Worm (Caenorhabditis elegans) whole organism, L3 larva: Measurements from ENCODE around the gene unc-62.

Source experiments
- R02D3.7 ChIP-seq: fragments of 150-350 bp; optimal IDR thresholded peaks from 2 replicates; lab custom pipeline; 2014; ENCODE audit warnings: missing biosample characterization, missing genetic modification characterization
- elt-3 ChIP-seq, 3 experiments: fragments of 150-350 bp in 1 of 3; sonication (generic microtip) in 2 of 3; optimal IDR thresholded peaks; 2 replicates in 2 of 3; 4 replicates in 1 of 3; lab custom pipeline; 2014 to 2017; ENCODE audit warnings: missing biosample characterization in 3 of 3, missing genetic modification characterization in 3 of 3
- fkh-10 ChIP-seq: sonication (generic microtip); optimal IDR thresholded peaks from 2 replicates; lab custom pipeline; 2017; ENCODE audit warnings: missing biosample characterization, missing genetic modification reagents, missing genetic modification characterization
- fos-1 ChIP-seq: fragments of 150-350 bp; optimal IDR thresholded peaks from 2 replicates; lab custom pipeline; 2014; ENCODE audit warnings: missing biosample characterization, missing genetic modification characterization
- nhr-12 ChIP-seq: fragments of 150-350 bp; optimal IDR thresholded peaks from 2 replicates; lab custom pipeline; 2014; ENCODE audit warnings: missing biosample characterization, missing genetic modification characterization
- nhr-23 ChIP-seq: fragments of 150-350 bp; optimal IDR thresholded peaks from 2 replicates; lab custom pipeline; 2014; ENCODE audit warnings: missing biosample characterization, missing genetic modification reagents, missing genetic modification characterization
- nhr-237 ChIP-seq: fragments of 150-350 bp; optimal IDR thresholded peaks from 2 replicates; lab custom pipeline; 2014; ENCODE audit warnings: missing biosample characterization, missing genetic modification characterization
- nhr-76 ChIP-seq: fragments of 150-350 bp; sonication (generic microtip); optimal IDR thresholded peaks from 5 replicates; lab custom pipeline; 2014; ENCODE audit warnings: missing biosample characterization, missing genetic modification characterization
- nhr-77 ChIP-seq: fragments of 150-350 bp; optimal IDR thresholded peaks from 2 replicates; lab custom pipeline; 2014; ENCODE audit warnings: missing biosample characterization, missing genetic modification characterization
- pha-4 ChIP-seq: fragments of 150-350 bp; optimal IDR thresholded peaks from 2 replicates; lab custom pipeline; 2014; ENCODE audit warnings: missing biosample characterization, missing genetic modification reagents, missing genetic modification characterization
- pqm-1 ChIP-seq: fragments of 150-350 bp; optimal IDR thresholded peaks from 2 replicates; lab custom pipeline; 2017; ENCODE audit warnings: missing biosample characterization, missing genetic modification characterization, inconsistent platforms
- unc-39 ChIP-seq: sonication (generic microtip); optimal IDR thresholded peaks from 4 replicates; lab custom pipeline; 2017; ENCODE audit warnings: missing biosample characterization, missing genetic modification characterization
- unc-62 ChIP-seq: fragments of 150-350 bp; sonication (generic microtip); optimal IDR thresholded peaks from 4 replicates; lab custom pipeline; 2014; ENCODE audit warnings: missing biosample characterization, missing genetic modification reagents, missing genetic modification characterization
- ztf-11 ChIP-seq: fragments of 150-350 bp; optimal IDR thresholded peaks from 2 replicates; lab custom pipeline; 2014; ENCODE audit warnings: missing biosample characterization, missing genetic modification characterization

DNA sequence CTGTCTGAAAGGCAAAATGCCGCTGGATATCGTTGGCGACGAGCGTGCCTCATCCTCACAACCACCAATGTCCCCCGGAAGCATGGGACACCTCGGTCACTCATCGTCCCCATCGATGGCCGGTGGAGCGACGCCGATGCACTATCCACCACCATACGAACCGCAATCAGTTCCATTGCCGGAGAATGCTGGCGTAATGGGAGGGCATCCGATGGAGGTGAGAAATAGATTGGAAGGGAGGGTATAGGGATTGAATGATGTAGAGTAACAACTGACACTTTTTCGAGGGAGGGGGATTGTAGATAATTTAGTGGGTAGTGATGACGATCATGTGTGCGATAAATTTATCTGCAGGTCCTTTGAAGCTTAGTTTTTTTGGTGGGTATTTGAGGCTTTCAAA, 5.4 kb downstream of the unc-62 start:
- TF ChIP-seq R02D3.7 (tag; lab: Kevin White, UChicago) = no peak
- TF ChIP-seq elt-3 (tag; optimal IDR thresholded peaks at IDR 0.05; lab: Kevin White, UChicago) = no peak
- TF ChIP-seq nhr-12 (tag; lab: Kevin White, UChicago) = no peak
- TF ChIP-seq nhr-76 (tag; lab: Kevin White, UChicago) = no peak
- no peak for TF ChIP-seq fkh-10 (GFP tag; lab: Kevin White, UChicago)
- no peak for TF ChIP-seq ztf-11 (tag; lab: Kevin White, UChicago)
- no peak for TF ChIP-seq nhr-77 (tag; lab: Kevin White, UChicago)
- no peak for TF ChIP-seq fos-1 (tag; lab: Kevin White, UChicago)
- no peak for TF ChIP-seq nhr-23 (tag; lab: Kevin White, UChicago)
- TF ChIP-seq unc-62 (GFP tag; lab: Kevin White, UChicago) = no peak
- no peak for TF ChIP-seq pqm-1 (tag; lab: Kevin White, UChicago)
- TF ChIP-seq nhr-237 (tag; lab: Kevin White, UChicago) = no peak
- TF ChIP-seq pha-4 (tag; lab: Kevin White, UChicago) = no peak
- no peak for TF ChIP-seq unc-39 (tag; lab: Kevin White, UChicago)
